Fruit fly (Drosophila melanogaster): ENCODE data around the gene Sytalpha.

Gene Sytalpha

dm6 chr2L:17588173-17589082, 3.6 kb upstream of the Sytalpha start (continued):
- TF ChIP-seq HLHmδ (GFP tag; optimal IDR thresholded peaks at IDR 0.05) (no peak), ci (GFP tag; IDR thresholded peaks at IDR 0.05) (no peak), CG8089 (GFP tag; optimal IDR thresholded peaks at IDR 0.05) (no peak), CG7839 (tag; optimal IDR thresholded peaks at IDR 0.05) (peak; percentile 78), run (tag; optimal IDR thresholded peaks at IDR 0.05) (no peak), cato (GFP tag; optimal IDR thresholded peaks at IDR 0.05; ENCODE audit: borderline replicate concordance) (no peak), tin (GFP tag; optimal IDR thresholded peaks at IDR 0.05) (no peak), CG17829 (tag; optimal IDR thresholded peaks at IDR 0.05) (peak; percentile 68), CG17912 (GFP tag; optimal IDR thresholded peaks at IDR 0.05) (no peak), gsb-n (tag; optimal IDR thresholded peaks at IDR 0.05) (no peak), otp (GFP tag; IDR thresholded peaks at IDR 0.05) (no peak), cg (GFP tag; optimal IDR thresholded peaks at IDR 0.05) (peak; percentile 33), ato (GFP tag; IDR thresholded peaks at IDR 0.05; ENCODE audit: partially characterized antibody) (no peak), CG18476 (GFP tag; optimal IDR thresholded peaks at IDR 0.05) (no peak), CG34376 (GFP tag; optimal IDR thresholded peaks at IDR 0.05) (no peak), Trl (optimal IDR thresholded peaks at IDR 0.05) (no peak), Trl (GFP tag; optimal IDR thresholded peaks at IDR 0.05) (no peak), Atf6 (GFP tag; IDR thresholded peaks at IDR 0.05) (no peak), CG15696 (tag; optimal IDR thresholded peaks at IDR 0.05) (peak; percentile 64), CG15011 (GFP tag; optimal IDR thresholded peaks at IDR 0.05) (no peak), inv (GFP tag; IDR thresholded peaks at IDR 0.05; ENCODE audit: partially characterized antibody) (no peak), vnd (GFP tag; IDR thresholded peaks at IDR 0.05; ENCODE audit: partially characterized antibody) (no peak), scrt (GFP tag; optimal IDR thresholded peaks at IDR 0.05) (no peak), CG6689 (GFP tag; IDR thresholded peaks at IDR 0.05) (0 out of 2 replicates have a peak, but pooled peaks have one; percentile 17), CG34422 (GFP tag; IDR thresholded peaks at IDR 0.05) (no peak), CG1832 (GFP tag; optimal IDR thresholded peaks at IDR 0.05) (no peak), HLH54F (GFP tag; optimal IDR thresholded peaks at IDR 0.05) (no peak), onecut (GFP tag; IDR thresholded peaks at IDR 0.05) (no peak), H2.0 (GFP tag; IDR thresholded peaks at IDR 0.05) (no peak), jigr1 (GFP tag; IDR thresholded peaks at IDR 0.05) (no peak), Camta (GFP tag; optimal IDR thresholded peaks at IDR 0.05) (no peak), Hey (tag; optimal IDR thresholded peaks at IDR 0.05) (peak; percentile 36), br (optimal IDR thresholded peaks at IDR 0.05) (no peak), Hr3 (GFP tag; optimal IDR thresholded peaks at IDR 0.05) (peak; percentile 38), abd-A (tag; optimal IDR thresholded peaks at IDR 0.05) (peak; percentile 50), CG8944 (GFP tag; optimal IDR thresholded peaks at IDR 0.05) (no peak), gro (GFP tag; optimal IDR thresholded peaks at IDR 0.05) (no peak), CG12942 (GFP tag; optimal IDR thresholded peaks at IDR 0.05) (no peak), hth (optimal IDR thresholded peaks at IDR 0.05) (no peak), CG11093 (GFP tag; IDR thresholded peaks at IDR 0.05) (no peak), lola (GFP tag; optimal IDR thresholded peaks at IDR 0.05) (peak in 1 of 3 experiments; percentile 84), CG1602 (GFP tag; optimal IDR thresholded peaks at IDR 0.05) (peak; percentile 28), CG10959 (GFP tag; IDR thresholded peaks at IDR 0.05) (no peak), Lhr (GFP tag; optimal IDR thresholded peaks at IDR 0.05) (no peak), phol (tag; optimal IDR thresholded peaks at IDR 0.05) (peak; percentile 75), CG1792 (GFP tag; optimal IDR thresholded peaks at IDR 0.05) (no peak), her (GFP tag; optimal IDR thresholded peaks at IDR 0.05) (no peak), CG3281 (GFP tag; optimal IDR thresholded peaks at IDR 0.05) (peak; percentile 10), CG12769 (tag; optimal IDR thresholded peaks at IDR 0.05) (no peak), Xbp1 (GFP tag; optimal IDR thresholded peaks at IDR 0.05) (peak; percentile 24)

Measured in whole organism, embryonic.